Fruit fly (Drosophila melanogaster) S2 (cell line): ENCODE results near the gene CRIF.

Source experiments
- CG8478 ChIP-seq: fragments of >200 bp; optimal IDR thresholded peaks from 2 replicates; lab custom pipeline; 2018
- CTCF ChIP-seq, 2 experiments: fragments of >200 bp; optimal IDR thresholded peaks; 2 replicates each; lab custom pipeline; 2018

The CRIF gene

DNA sequence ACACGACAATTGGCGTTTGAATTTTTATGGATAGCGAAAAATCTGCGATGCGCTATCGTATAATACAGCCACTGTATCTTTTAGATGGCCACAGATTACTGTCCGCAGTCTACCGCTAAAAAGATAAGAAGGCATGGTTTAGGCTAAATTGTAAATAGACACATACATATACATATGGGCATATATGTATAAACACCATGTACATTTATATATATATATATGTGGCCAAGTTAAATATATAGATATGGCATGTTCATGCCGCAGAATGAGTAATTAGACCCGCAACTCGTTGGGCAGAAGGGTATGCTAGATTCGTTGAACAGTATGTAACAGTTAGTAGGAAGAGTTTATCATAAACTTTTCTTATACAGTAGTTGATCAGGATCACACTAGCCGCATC, 6.6 kb downstream of the CRIF start, which contains the start of gene CapaR:
Gene CapaR (minus strand): TSS at position 101 of the 400 bp plus-strand sequence.
- TF ChIP-seq CG8478 (lab: Kevin White, UChicago) (no peak), CTCF (optimal IDR thresholded peaks at IDR 0.05; lab: Kevin White, UChicago) (no peak)

- TF ChIP-seq CTCF (optimal IDR thresholded peaks at IDR 0.05; lab: Kevin White, UChicago) = no peak
- no peak for TF ChIP-seq CG8478 (lab: Kevin White, UChicago)
Observed at dm6 chr3L:21558176-21558871, 10.4 kb downstream of the CRIF start, which contains the start of gene CG7173. Gene CG7173, minus strand, starts transcription at chr3L:21558226.

DNA sequence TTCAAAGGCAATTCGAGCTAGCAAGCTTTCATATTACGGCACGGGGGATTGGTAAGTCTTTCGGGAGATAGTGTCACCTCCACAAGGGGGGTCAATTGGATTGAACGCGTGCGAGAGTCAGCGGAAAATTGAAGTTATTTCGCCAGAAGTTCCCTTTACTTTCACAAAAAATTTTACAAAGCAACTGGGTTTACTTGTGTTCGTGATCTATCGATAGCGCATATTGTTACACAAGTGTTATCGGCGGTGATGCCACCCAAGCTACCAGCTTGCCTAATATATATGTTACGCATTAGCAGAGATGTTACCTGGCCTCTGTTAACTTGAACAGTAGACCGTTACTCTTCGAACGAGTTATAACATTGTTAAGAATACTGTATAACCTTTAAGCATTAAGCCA, 13.9 kb downstream of the CRIF start, which contains the start of gene Wnk:
Gene Wnk (minus strand): TSS at position 177 of the 400 bp plus-strand sequence.
- no peak for TF ChIP-seq CTCF (optimal IDR thresholded peaks at IDR 0.05; lab: Kevin White, UChicago)
- no peak for TF ChIP-seq CG8478 (lab: Kevin White, UChicago)

- no peak for TF ChIP-seq CTCF (optimal IDR thresholded peaks at IDR 0.05; lab: Kevin White, UChicago)
- TF ChIP-seq CG8478 (lab: Kevin White, UChicago) = no peak
Observed at dm6 chr3L:21542059-21542458, 26.6 kb downstream of the CRIF start, which contains the start of gene CG33290. Gene CG33290, plus strand, starts transcription at chr3L:21542359.

DNA sequence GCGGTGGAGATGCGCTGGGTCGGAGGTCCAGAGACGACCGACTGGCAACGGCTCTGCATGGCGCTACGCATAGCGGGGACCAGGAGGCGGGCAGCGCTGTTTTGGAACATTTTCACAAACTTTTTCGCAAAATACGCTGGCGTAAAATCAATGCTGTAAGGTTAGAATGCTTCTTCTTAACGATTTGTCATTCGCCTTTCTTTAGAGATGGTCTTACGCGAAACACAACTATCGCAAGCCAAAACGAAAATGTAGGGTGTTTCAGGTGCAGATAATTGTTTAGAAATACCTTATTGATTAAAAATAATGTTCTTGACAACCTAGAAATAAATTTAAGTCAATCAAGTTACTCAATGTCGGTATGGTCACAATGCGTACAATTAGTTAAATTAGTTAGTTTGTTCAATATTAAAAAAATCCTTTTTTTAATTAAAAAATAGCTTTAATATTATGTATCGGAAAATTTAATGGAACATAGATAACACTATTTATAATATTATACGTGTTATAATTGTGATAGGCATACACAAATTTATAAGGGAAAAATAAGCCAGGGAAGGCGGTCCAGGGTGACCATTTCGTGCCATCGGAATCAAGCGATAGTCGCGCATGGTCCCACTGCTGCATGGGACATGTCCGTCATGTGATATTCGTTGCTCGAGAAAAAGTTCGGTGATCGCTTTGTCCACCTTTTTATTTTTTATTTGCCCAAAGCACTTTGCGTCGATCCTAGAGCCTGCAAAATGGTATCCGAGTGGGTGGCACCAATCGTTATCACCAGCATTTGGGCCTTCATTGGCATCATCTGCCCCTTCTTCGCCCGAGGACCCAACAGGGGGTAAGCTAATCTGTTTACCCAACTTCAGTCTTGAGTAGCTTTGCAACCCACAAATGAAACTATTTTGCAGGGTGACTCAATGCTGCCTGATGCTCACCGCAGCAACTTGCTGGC, 29.2 kb downstream of the CRIF start, which contains the start of the genes COX8 and VhaM9.7-b:
Gene COX8 (minus strand): TSS at position 203 of the 952 bp plus-strand sequence.
Gene VhaM9.7-b (plus strand): TSS at position 618 of the 952 bp plus-strand sequence.
- TF ChIP-seq CG8478 (lab: Kevin White, UChicago) = no peak
- TF ChIP-seq CTCF (optimal IDR thresholded peaks at IDR 0.05; lab: Kevin White, UChicago) = peak; percentile 13 to 14

- TF ChIP-seq CTCF (optimal IDR thresholded peaks at IDR 0.05; lab: Kevin White, UChicago) = no peak
Observed at dm6 chr3L:21538893-21539244, 29.8 kb downstream of the CRIF start.

DNA sequence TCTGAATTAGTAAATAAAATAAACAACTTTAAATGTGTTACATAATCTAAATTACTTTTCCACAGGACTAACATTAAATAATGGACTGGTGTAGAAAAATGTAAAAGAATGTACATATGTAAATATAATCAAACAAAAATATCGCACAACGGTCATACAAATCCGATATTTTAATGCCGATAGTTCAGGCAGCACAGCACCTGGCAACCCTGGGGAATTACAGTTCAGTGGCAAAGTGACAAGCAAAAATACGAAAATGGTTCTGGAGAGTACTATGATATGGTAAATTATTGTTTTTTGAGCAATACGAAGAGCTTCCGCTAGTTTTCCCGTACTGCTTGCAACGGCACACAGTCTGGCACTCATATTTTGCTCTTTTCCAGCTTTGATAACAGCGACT, 31.8 kb downstream of the CRIF start, which contains the start of gene Rpn10:
Gene Rpn10 (plus strand): TSS at position 144 of the 400 bp plus-strand sequence.
- TF ChIP-seq CG8478 (lab: Kevin White, UChicago) (no peak), CTCF (optimal IDR thresholded peaks at IDR 0.05; lab: Kevin White, UChicago) (peak; percentile 39 to 50)

dm6 chr3L:21534360-21534759, 34.3 kb downstream of the CRIF start, which contains the start of gene ppk5:
Gene ppk5, plus strand, starts transcription at chr3L:21534660.
- TF ChIP-seq CTCF (optimal IDR thresholded peaks at IDR 0.05; lab: Kevin White, UChicago) (no peak), CG8478 (lab: Kevin White, UChicago) (no peak)

DNA sequence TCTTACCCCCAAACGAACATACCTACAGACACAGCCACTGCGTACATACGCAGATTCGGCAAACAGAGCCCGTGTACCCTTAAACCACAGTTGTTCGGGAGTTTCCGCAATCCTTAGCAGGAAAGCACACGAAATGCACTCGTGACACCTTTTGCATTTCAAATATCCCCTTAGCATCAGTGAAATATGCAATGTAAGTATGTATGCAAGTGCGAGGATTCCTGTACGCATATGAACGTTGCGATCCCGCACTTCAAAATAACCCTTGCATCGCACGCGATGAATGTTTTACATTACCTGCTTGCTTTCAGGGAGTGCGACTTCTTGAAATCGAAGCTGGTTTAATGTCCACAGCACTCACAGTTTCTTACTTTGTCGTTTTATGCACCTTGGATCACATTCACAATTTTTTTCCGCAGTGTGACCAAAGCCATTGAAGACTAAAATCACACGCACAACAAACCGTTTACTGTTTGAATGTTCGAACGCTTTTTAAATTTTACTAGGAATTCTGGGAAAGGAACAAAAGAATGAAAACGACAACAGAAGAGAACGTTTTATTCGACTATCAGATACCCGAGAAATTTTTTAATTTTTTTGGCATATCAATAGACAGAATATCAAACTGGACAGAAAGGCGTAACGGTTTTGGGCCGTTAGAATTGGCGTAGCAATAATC, 35.3 kb downstream of the CRIF start, which contains the start of gene Mkrn1:
Gene Mkrn1 (minus strand): TSS at position 444 of the 679 bp plus-strand sequence.
- TF ChIP-seq CTCF (optimal IDR thresholded peaks at IDR 0.05; lab: Kevin White, UChicago) = peak in 1 of 2 experiments; percentile 40
- TF ChIP-seq CG8478 (lab: Kevin White, UChicago) = no peak

dm6 chr3L:21529108-21529507, 39.6 kb downstream of the CRIF start, which contains the start of gene Arv1:
Gene Arv1, minus strand, starts transcription at chr3L:21529333.
- TF ChIP-seq CTCF (optimal IDR thresholded peaks at IDR 0.05; lab: Kevin White, UChicago) (no peak), CG8478 (lab: Kevin White, UChicago) (no peak)

dm6 chr3L:21524071-21524889, 44.4 kb downstream of the CRIF start:
- TF ChIP-seq CTCF (optimal IDR thresholded peaks at IDR 0.05; lab: Kevin White, UChicago) = no peak
- TF ChIP-seq CG8478 (lab: Kevin White, UChicago) = no peak

DNA sequence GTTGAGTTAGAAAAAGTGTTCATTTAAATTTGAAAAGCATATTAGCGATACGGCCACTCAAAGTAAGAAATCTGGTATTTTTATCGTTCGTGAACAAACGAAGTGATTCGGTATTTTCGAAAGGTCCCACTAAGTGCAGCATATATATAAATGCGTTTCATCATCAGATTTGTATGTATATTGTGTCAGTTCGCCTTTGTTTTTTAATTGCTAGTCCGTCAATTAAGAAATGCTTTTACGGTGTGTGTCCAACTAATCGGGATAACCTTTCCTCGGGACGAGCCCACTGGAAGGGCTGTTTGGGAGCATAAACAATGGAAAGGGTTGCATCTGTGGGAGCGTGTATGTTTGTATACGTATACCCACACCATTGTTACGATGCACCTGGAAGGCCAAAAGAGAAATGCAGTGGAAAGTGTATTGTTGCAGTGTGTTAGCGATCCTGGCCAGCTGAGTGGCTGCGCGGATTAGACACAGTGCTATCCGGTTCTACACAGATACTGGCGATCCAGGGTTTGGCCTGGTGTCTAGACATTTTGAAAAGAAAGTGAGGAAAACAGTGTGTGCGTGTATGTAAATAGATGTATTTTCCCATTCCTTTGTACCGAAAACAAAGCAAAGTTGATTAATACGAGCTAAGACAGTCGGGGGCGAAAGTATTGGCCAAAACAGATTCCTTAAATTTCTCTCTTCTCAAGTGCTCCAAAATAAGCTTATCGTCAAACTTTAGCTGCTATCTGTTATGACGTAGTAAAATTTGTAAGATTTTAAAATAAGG, 45.5 kb downstream of the CRIF start, which contains the start of gene CG7611:
Gene CG7611 (plus strand): TSS at position 128 of the 778 bp plus-strand sequence.
- TF ChIP-seq CG8478 (lab: Kevin White, UChicago) (no peak), CTCF (optimal IDR thresholded peaks at IDR 0.05; lab: Kevin White, UChicago) (peak in 1 of 2 experiments; percentile 1)
